Worm (Caenorhabditis elegans): Measurements from ENCODE around the gene cest-9.2.

DNA sequence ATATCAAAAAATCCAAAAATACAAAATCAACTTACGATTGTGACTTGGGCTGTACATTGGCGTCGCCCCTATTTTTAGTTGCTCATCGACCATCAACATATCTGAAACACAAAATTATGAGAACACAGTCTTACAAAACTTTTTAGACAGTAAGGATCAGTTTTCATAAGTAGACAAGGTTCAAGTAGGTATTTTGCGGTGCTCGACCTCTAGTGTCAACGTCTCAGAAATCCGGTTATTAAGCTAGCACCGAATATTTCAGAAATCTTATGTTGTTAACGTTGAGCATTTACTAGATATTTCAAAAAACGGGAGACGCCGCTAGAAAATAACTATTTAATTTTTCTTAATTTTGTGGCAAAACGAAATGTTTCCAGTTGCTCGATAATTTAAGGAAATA lies 48.9 kb downstream of the cest-9.2 start, which contains the start of gene otpl-8:
- TF ChIP-seq hmg-4 (GFP tag; optimal IDR thresholded peaks at IDR 0.05) = no peak
- no peak for TF ChIP-seq tbx-37 (GFP tag; conservative IDR thresholded peaks at IDR 0.05)
- TF ChIP-seq F13C5.2 (tag; optimal IDR thresholded peaks at IDR 0.05) = no peak
- TF ChIP-seq B0310.2 (tag; optimal IDR thresholded peaks at IDR 0.05) = no peak
- no peak for TF ChIP-seq pes-1 (GFP tag; IDR thresholded peaks at IDR 0.05)
- TF ChIP-seq scrt-1 (GFP tag; IDR thresholded peaks at IDR 0.05) = no peak
- TF ChIP-seq ama-1 (optimal IDR thresholded peaks at IDR 0.05) = no peak
- TF ChIP-seq sea-1 (GFP tag; conservative IDR thresholded peaks at IDR 0.05) = no peak
